Worm (Caenorhabditis elegans): ENCODE measurements around the gene nep-6.

DNA sequence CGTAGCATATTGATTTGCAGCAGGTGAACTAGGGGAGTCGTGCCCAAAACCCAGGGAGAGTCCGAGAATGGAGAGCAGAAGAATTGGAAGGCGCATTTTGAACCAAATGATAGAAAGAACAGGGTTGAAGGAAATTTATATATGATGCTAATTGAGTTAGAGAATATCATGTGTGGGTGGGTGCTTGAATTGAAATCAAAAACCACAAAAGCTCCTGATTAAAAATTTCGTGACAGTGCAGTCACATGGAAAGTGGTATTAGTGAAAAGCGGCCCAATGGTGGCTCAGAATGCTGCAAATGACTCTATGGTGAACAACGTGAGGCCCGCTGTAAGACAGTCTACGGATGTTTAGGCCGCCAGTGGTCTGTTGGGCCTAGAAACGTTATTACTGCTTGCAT, 45.0 kb downstream of the nep-6 start, which contains the start of gene C16C8.8:
- no peak for TF ChIP-seq flt-1 (GFP tag; IDR thresholded peaks at IDR 0.05)
- TF ChIP-seq scrt-1 (GFP tag; IDR thresholded peaks at IDR 0.05) = no peak
- TF ChIP-seq tbx-11 (GFP tag; IDR thresholded peaks at IDR 0.05) = no peak
- no peak for TF ChIP-seq sea-1 (GFP tag; conservative IDR thresholded peaks at IDR 0.05)
- TF ChIP-seq ceh-36 (tag; optimal IDR thresholded peaks at IDR 0.05) = no peak
- TF ChIP-seq ama-1 (optimal IDR thresholded peaks at IDR 0.05) = no peak
- TF ChIP-seq hnd-1 (tag; optimal IDR thresholded peaks at IDR 0.05) = no peak
- TF ChIP-seq ets-7 (tag; optimal IDR thresholded peaks at IDR 0.05) = no peak

Measured in whole organism, early embryonic.